Fruit fly (Drosophila melanogaster): ENCODE data around the gene Myo31DF.
A peak's percentile ranks its signal among the peaks of the same experiment; 100 is the strongest.

The Myo31DF gene

dm6 chr2L:10506557-10507252 is at the start of gene Myo31DF, which contains the start of gene CG6094:
Gene Myo31DF (minus strand): TSS chr2L:10506779.
Gene CG6094 (plus strand): TSS chr2L:10507081.
- TF ChIP-seq rgr (GFP tag; optimal IDR thresholded peaks at IDR 0.05) (peak; percentile 29), woc (GFP tag; optimal IDR thresholded peaks at IDR 0.05) (no peak), Sp1 (GFP tag; optimal IDR thresholded peaks at IDR 0.05) (peak; percentile 0), Abd-B (GFP tag; optimal IDR thresholded peaks at IDR 0.05) (peak; percentile 72), Jra (GFP tag; optimal IDR thresholded peaks at IDR 0.05) (peak; percentile 45), Dif (GFP tag; optimal IDR thresholded peaks at IDR 0.05; ENCODE audit: partially characterized antibody) (peak; percentile 33), jim (GFP tag; optimal IDR thresholded peaks at IDR 0.05) (peak; percentile 64), foxo (GFP tag; optimal IDR thresholded peaks at IDR 0.05) (peak in 1 of 2 experiments; percentile 25), h (GFP tag; optimal IDR thresholded peaks at IDR 0.05) (no peak), Hnf4 (GFP tag; optimal IDR thresholded peaks at IDR 0.05) (peak; percentile 48), OdsH (GFP tag; optimal IDR thresholded peaks at IDR 0.05) (no peak), N (GFP tag; optimal IDR thresholded peaks at IDR 0.05) (peak; percentile 89), dsf (GFP tag; optimal IDR thresholded peaks at IDR 0.05; ENCODE audit: borderline replicate concordance) (no peak), psq (GFP tag; optimal IDR thresholded peaks at IDR 0.05) (peak; percentile 16), Rel (GFP tag; optimal IDR thresholded peaks at IDR 0.05) (no peak), Rel (tag; optimal IDR thresholded peaks at IDR 0.05) (peak; percentile 23), Myc (optimal IDR thresholded peaks at IDR 0.05) (peak; percentile 93), br (GFP tag; optimal IDR thresholded peaks at IDR 0.05) (peak; percentile 39), HLH106 (tag; optimal IDR thresholded peaks at IDR 0.05) (peak; percentile 26)

DNA sequence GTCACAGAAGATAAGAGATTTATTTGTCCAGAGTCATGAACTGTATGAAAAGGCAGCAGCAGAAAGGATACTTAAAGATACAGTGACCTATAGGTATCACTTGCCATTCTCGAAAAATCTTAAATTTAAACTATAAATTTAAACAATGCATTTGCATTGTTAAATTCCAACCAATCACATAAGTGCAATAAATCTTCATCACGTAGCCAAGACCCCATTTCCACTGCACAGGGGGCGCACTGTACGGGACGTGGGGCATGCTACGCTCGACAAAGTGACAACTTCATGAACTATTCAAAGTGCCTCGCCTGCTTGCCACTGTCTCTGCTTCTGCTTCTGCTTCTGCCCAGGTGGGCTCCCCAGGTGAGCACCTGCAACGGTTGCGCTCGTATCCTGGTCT is 48.7 kb upstream of the Myo31DF start:
- TF ChIP-seq Sp1 (GFP tag; optimal IDR thresholded peaks at IDR 0.05) (no peak), foxo (GFP tag; optimal IDR thresholded peaks at IDR 0.05) (no peak), lola (GFP tag; optimal IDR thresholded peaks at IDR 0.05) (no peak), pan (optimal IDR thresholded peaks at IDR 0.05) (no peak), N (GFP tag; optimal IDR thresholded peaks at IDR 0.05) (no peak), tai (GFP tag; optimal IDR thresholded peaks at IDR 0.05) (no peak), dl (GFP tag; optimal IDR thresholded peaks at IDR 0.05; ENCODE audit: insufficient read depth in 1 of 2, partially characterized antibody in 2 of 2) (no peak), brk (GFP tag; optimal IDR thresholded peaks at IDR 0.05) (no peak), CG32264 (GFP tag; optimal IDR thresholded peaks at IDR 0.05) (no peak), Myc (optimal IDR thresholded peaks at IDR 0.05) (no peak), h (GFP tag; optimal IDR thresholded peaks at IDR 0.05) (no peak), Hnf4 (GFP tag; optimal IDR thresholded peaks at IDR 0.05) (no peak), dmrt93B (GFP tag; optimal IDR thresholded peaks at IDR 0.05) (no peak), dsf (GFP tag; optimal IDR thresholded peaks at IDR 0.05; ENCODE audit: borderline replicate concordance) (no peak), Abd-B (GFP tag; optimal IDR thresholded peaks at IDR 0.05) (no peak)

dm6 chr2L:10554676-10555075 is 48.1 kb upstream of the Myo31DF start:
- TF ChIP-seq Jra (GFP tag; optimal IDR thresholded peaks at IDR 0.05) = no peak
- TF ChIP-seq h (GFP tag; optimal IDR thresholded peaks at IDR 0.05) = no peak

DNA sequence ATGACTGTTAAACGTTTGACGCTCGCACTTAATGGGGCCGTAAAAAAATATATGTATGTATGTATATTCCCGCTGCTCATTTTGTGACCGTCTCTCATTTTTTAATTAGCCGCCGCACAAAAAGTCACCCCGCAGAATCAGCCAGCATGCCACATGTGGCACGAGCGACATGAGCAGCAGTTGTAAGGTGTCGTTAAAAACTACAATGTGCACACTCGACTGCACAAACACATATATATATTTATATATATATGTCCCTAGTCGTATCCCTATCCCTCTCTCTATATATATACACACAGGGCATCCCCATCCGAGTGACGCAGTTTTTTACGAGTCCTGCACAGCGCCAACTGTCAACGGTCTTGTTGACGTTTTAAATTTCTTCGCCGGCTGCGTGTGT is 47.1 kb upstream of the Myo31DF start:
- TF ChIP-seq Sp1 (GFP tag; optimal IDR thresholded peaks at IDR 0.05) (no peak), Hnf4 (GFP tag; optimal IDR thresholded peaks at IDR 0.05) (no peak), psq (GFP tag; optimal IDR thresholded peaks at IDR 0.05) (no peak)

DNA sequence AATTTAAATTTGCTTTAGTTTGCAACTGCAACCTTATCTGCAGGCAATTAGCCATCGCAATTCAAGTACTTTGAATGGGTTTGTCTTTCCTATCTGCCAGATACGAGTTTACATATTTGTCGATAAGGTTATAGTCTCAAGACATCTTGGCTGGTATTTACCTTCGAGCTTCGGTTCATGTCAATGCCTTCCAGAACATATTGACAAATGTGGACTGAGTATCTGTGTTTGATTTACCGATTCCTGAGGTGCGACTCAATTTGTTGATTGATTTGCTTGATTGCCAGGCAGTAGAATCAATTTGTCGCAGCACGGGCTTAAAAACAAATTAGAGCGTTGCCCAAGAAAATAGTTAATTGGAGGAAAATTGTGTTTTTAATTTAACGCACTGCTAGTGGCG is 46.2 kb upstream of the Myo31DF start:
- peak; percentile 3 for TF ChIP-seq OdsH (GFP tag; optimal IDR thresholded peaks at IDR 0.05)
- TF ChIP-seq Sp1 (GFP tag; optimal IDR thresholded peaks at IDR 0.05) = peak; percentile 22
- peak; percentile 28 for TF ChIP-seq tai (GFP tag; optimal IDR thresholded peaks at IDR 0.05)
- TF ChIP-seq h (GFP tag; optimal IDR thresholded peaks at IDR 0.05) = peak; percentile 41
- TF ChIP-seq Myc (optimal IDR thresholded peaks at IDR 0.05) = no peak
- TF ChIP-seq br (GFP tag; optimal IDR thresholded peaks at IDR 0.05) = peak; percentile 22
- TF ChIP-seq usp (GFP tag; optimal IDR thresholded peaks at IDR 0.05) = no peak
- TF ChIP-seq Jra (GFP tag; optimal IDR thresholded peaks at IDR 0.05) = peak; percentile 30
- peak in 1 of 2 experiments; percentile 12 for TF ChIP-seq foxo (GFP tag; optimal IDR thresholded peaks at IDR 0.05)
- no peak for TF ChIP-seq brk (GFP tag; optimal IDR thresholded peaks at IDR 0.05)
- peak; percentile 4 for TF ChIP-seq dsf (GFP tag; optimal IDR thresholded peaks at IDR 0.05; ENCODE audit: borderline replicate concordance)
- TF ChIP-seq Hnf4 (GFP tag; optimal IDR thresholded peaks at IDR 0.05) = peak; percentile 54
- no peak for TF ChIP-seq sage (GFP tag; optimal IDR thresholded peaks at IDR 0.05)
- TF ChIP-seq rgr (GFP tag; optimal IDR thresholded peaks at IDR 0.05) = peak; percentile 61
- peak; percentile 23 for TF ChIP-seq CG9705 (GFP tag; optimal IDR thresholded peaks at IDR 0.05)
- TF ChIP-seq dmrt93B (GFP tag; optimal IDR thresholded peaks at IDR 0.05) = no peak
- TF ChIP-seq Hr83 (GFP tag; optimal IDR thresholded peaks at IDR 0.05; ENCODE audit: poor library complexity, severe bottlenecking) = peak; percentile 75
- no peak for TF ChIP-seq lola (GFP tag; optimal IDR thresholded peaks at IDR 0.05)

Measured in whole organism, wandering third instar larva.